Fruit fly (Drosophila melanogaster): ENCODE measurements around the gene TBC1D16.

- TF ChIP-seq rgr (GFP tag; optimal IDR thresholded peaks at IDR 0.05) (no peak), Dfd (GFP tag; optimal IDR thresholded peaks at IDR 0.05) (no peak), dsf (GFP tag; optimal IDR thresholded peaks at IDR 0.05; ENCODE audit: borderline replicate concordance) (no peak)
Observed at dm6 chr2L:10413251-10414127, 22.0 kb downstream of the TBC1D16 start, which contains the start of the genes CG5355 and Klp31E.

Data from whole organism, wandering third instar larva.